Fruit fly (Drosophila melanogaster) whole organism, embryonic: ENCODE data around the gene aop.

Experiments
- Bteb2 ChIP-seq: fragments of 200-800 bp; sonication (Bioruptor generic); optimal IDR thresholded peaks from 2 replicates; lab custom pipeline; 2016; ENCODE audit warnings: missing biosample characterization, missing genetic modification characterization
- CG11560 ChIP-seq: fragments of 200-800 bp; sonication (Bioruptor generic); IDR thresholded peaks from 3 replicates; pipeline ENCODE4 v1.3.6; 2022; ENCODE audit warnings: missing biosample characterization, missing genetic modification characterization
- CG12659 ChIP-seq: fragments of 200-800 bp; sonication (Bioruptor generic); optimal IDR thresholded peaks from 3 replicates; lab custom pipeline; 2017; ENCODE audit warnings: mild to moderate bottlenecking, missing biosample characterization, missing genetic modification reagents, missing genetic modification characterization
- CG14667 ChIP-seq: fragments of 200-800 bp; sonication (Bioruptor generic); IDR thresholded peaks from 2 replicates; pipeline ENCODE4 v1.3.6; 2022; ENCODE audit warnings: missing biosample characterization, missing genetic modification characterization
- CG15696 ChIP-seq: fragments of 200-800 bp; sonication (Bioruptor generic); optimal IDR thresholded peaks from 2 replicates; lab custom pipeline; 2019; ENCODE audit warnings: missing biosample characterization, mild to moderate bottlenecking, missing genetic modification characterization, moderate library complexity
- CG1603 ChIP-seq: fragments of 200-800 bp; sonication (Bioruptor generic); optimal IDR thresholded peaks from 2 replicates; lab custom pipeline; 2019; ENCODE audit warnings: missing biosample characterization, mild to moderate bottlenecking, missing genetic modification characterization, moderate library complexity
- CG1647 ChIP-seq: fragments of 200-800 bp; sonication (Bioruptor generic); optimal IDR thresholded peaks from 3 replicates; lab custom pipeline; 2016; ENCODE audit warnings: missing biosample characterization, missing genetic modification characterization
- CG18619 ChIP-seq: fragments of 200-800 bp; sonication (Bioruptor generic); optimal IDR thresholded peaks from 3 replicates; lab custom pipeline; 2017; ENCODE audit warnings: missing biosample characterization, mild to moderate bottlenecking, missing genetic modification characterization
- CG2202 ChIP-seq: fragments of 200-800 bp; sonication (Bioruptor generic); optimal IDR thresholded peaks from 2 replicates; lab custom pipeline; 2018; ENCODE audit warnings: missing biosample characterization, mild to moderate bottlenecking, missing genetic modification characterization
- CG31365 ChIP-seq: fragments of 200-800 bp; sonication (Bioruptor generic); optimal IDR thresholded peaks from 2 replicates; lab custom pipeline; 2018; ENCODE audit warnings: missing biosample characterization, mild to moderate bottlenecking, missing genetic modification characterization
- CG42726 ChIP-seq: fragments of 200-800 bp; sonication (Bioruptor generic); IDR thresholded peaks from 2 replicates; pipeline ENCODE4 v1.3.6; 2022; ENCODE audit warnings: missing biosample characterization, missing genetic modification characterization; ENCODE audit not compliant: partially characterized antibody
- CG4282 ChIP-seq: fragments of 200-800 bp; sonication (Bioruptor generic); optimal IDR thresholded peaks from 2 replicates; lab custom pipeline; 2016; ENCODE audit warnings: missing biosample characterization, missing genetic modification characterization
- CG4854 ChIP-seq: fragments of 200-800 bp; sonication (Bioruptor generic); optimal IDR thresholded peaks from 2 replicates; lab custom pipeline; 2016; ENCODE audit warnings: missing biosample characterization, missing genetic modification characterization, inconsistent platforms
- CG6654 ChIP-seq: fragments of 200-800 bp; sonication (Bioruptor generic); optimal IDR thresholded peaks from 2 replicates; lab custom pipeline; 2017; ENCODE audit warnings: missing biosample characterization, mild to moderate bottlenecking, missing genetic modification characterization
- CG7786 ChIP-seq: fragments of 200-800 bp; sonication (Bioruptor generic); optimal IDR thresholded peaks from 2 replicates; lab custom pipeline; 2016; ENCODE audit warnings: missing biosample characterization, missing genetic modification characterization
- CG7928 ChIP-seq: fragments of 200-800 bp; sonication (Bioruptor generic); optimal IDR thresholded peaks from 2 replicates; lab custom pipeline; 2017; ENCODE audit warnings: missing biosample characterization, mild to moderate bottlenecking, missing genetic modification characterization
- CG9932 ChIP-seq: fragments of 200-800 bp; sonication (Bioruptor generic); IDR thresholded peaks from 2 replicates; pipeline ENCODE4 v1.3.6; 2022; ENCODE audit warnings: missing biosample characterization, missing genetic modification characterization
- Elba2 ChIP-seq: fragments of 200-800 bp; sonication (Bioruptor generic); optimal IDR thresholded peaks from 3 replicates; lab custom pipeline; 2016; ENCODE audit warnings: missing biosample characterization, missing genetic modification characterization
- Gsc ChIP-seq: fragments of 200-800 bp; sonication (Bioruptor generic); IDR thresholded peaks from 2 replicates; pipeline ENCODE4 v1.3.6; 2022; ENCODE audit warnings: missing biosample characterization, missing genetic modification characterization
- H15 ChIP-seq: fragments of 200-800 bp; sonication (Bioruptor generic); IDR thresholded peaks from 3 replicates; pipeline ENCODE4 v1.3.6; 2022; ENCODE audit warnings: missing biosample characterization, missing genetic modification characterization
- H2.0 ChIP-seq: fragments of 200-800 bp; sonication (Bioruptor generic); IDR thresholded peaks from 2 replicates; pipeline ENCODE4 v1.3.6; 2022; ENCODE audit warnings: missing biosample characterization, missing genetic modification characterization
- Hey ChIP-seq: fragments of 200-800 bp; sonication (Bioruptor generic); optimal IDR thresholded peaks from 3 replicates; lab custom pipeline; 2018; ENCODE audit warnings: missing biosample characterization, mild to moderate bottlenecking, missing genetic modification characterization
- Hr39 ChIP-seq: fragments of >200 bp; optimal IDR thresholded peaks from 2 replicates; lab custom pipeline; 2017
- Hr78 ChIP-seq, 2 experiments: fragments of 200-800 bp in 1 of 2; fragments of >200 bp in 1 of 2; sonication (Bioruptor generic) in 1 of 2; optimal IDR thresholded peaks; 2 replicates each; lab custom pipeline; 2017 to 2019; ENCODE audit warnings: missing biosample characterization in 2 of 2, missing genetic modification characterization in 2 of 2, mild to moderate bottlenecking in 1 of 2, moderate library complexity in 1 of 2
- MBD-R2 ChIP-seq: fragments of 200-800 bp; sonication (Bioruptor generic); IDR thresholded peaks from 2 replicates; pipeline ENCODE4 v1.3.6; 2022; ENCODE audit warnings: missing biosample characterization, missing genetic modification characterization
- MESR4 ChIP-seq: fragments of 200-800 bp; sonication (Bioruptor generic); optimal IDR thresholded peaks from 2 replicates; lab custom pipeline; 2018; ENCODE audit warnings: missing biosample characterization, mild to moderate bottlenecking, missing genetic modification characterization, moderate library complexity
- NfI ChIP-seq: fragments of 200-800 bp; sonication (Bioruptor generic); optimal IDR thresholded peaks from 3 replicates; lab custom pipeline; 2018; ENCODE audit warnings: missing biosample characterization, mild to moderate bottlenecking, missing genetic modification characterization, moderate library complexity
- Sox100B ChIP-seq: fragments of 200-800 bp; sonication (Bioruptor generic); optimal IDR thresholded peaks from 3 replicates; lab custom pipeline; 2018; ENCODE audit warnings: missing biosample characterization, mild to moderate bottlenecking, missing genetic modification characterization
- ab ChIP-seq: fragments of 200-800 bp; sonication (Bioruptor generic); optimal IDR thresholded peaks from 2 replicates; lab custom pipeline; 2016; ENCODE audit warnings: missing biosample characterization, missing genetic modification characterization
- bigmax ChIP-seq: fragments of 200-800 bp; sonication (Bioruptor generic); optimal IDR thresholded peaks from 2 replicates; lab custom pipeline; 2018; ENCODE audit warnings: missing biosample characterization, mild to moderate bottlenecking, missing genetic modification characterization
- chif ChIP-seq, 2 experiments: fragments of 200-800 bp; sonication (Bioruptor generic); optimal IDR thresholded peaks; 3 replicates each; lab custom pipeline; 2016; ENCODE audit warnings: missing biosample characterization in 2 of 2, missing genetic modification characterization in 2 of 2
- cwo ChIP-seq: fragments of 200-800 bp; sonication (Bioruptor generic); optimal IDR thresholded peaks from 3 replicates; lab custom pipeline; 2017; ENCODE audit warnings: missing biosample characterization, missing genetic modification characterization, mild to moderate bottlenecking, moderate library complexity, missing genetic modification reagents
- disco-r ChIP-seq: fragments of 200-800 bp; sonication (Bioruptor generic); optimal IDR thresholded peaks from 2 replicates; lab custom pipeline; 2016; ENCODE audit warnings: missing biosample characterization, missing genetic modification characterization
- fru ChIP-seq: fragments of >200 bp; optimal IDR thresholded peaks from 2 replicates; lab custom pipeline; 2017
- gem ChIP-seq: fragments of 200-800 bp; sonication (Bioruptor generic); optimal IDR thresholded peaks from 2 replicates; lab custom pipeline; 2019; ENCODE audit warnings: missing biosample characterization, mild to moderate bottlenecking, missing genetic modification characterization, moderate library complexity
- grn ChIP-seq: fragments of 200-800 bp; sonication (Bioruptor generic); optimal IDR thresholded peaks from 3 replicates; lab custom pipeline; 2017; ENCODE audit warnings: missing biosample characterization, missing genetic modification characterization
- gro ChIP-seq: fragments of 200-800 bp; sonication (Bioruptor generic); optimal IDR thresholded peaks from 2 replicates; lab custom pipeline; 2016; ENCODE audit warnings: missing biosample characterization, missing genetic modification characterization
- hkb ChIP-seq, 2 experiments: fragments of 200-800 bp in 1 of 2; fragments of >200 bp in 1 of 2; sonication (Bioruptor generic) in 1 of 2; IDR thresholded peaks in 1 of 2; optimal IDR thresholded peaks in 1 of 2; 2 replicates each; pipeline versions ENCODE4 v1.3.6 to Lab custom; 2017 to 2022; ENCODE audit warnings: missing biosample characterization in 1 of 2, missing genetic modification characterization in 1 of 2
- ken ChIP-seq: fragments of 200-800 bp; sonication (Bioruptor generic); IDR thresholded peaks from 3 replicates; pipeline ENCODE4 v1.3.6; 2022; ENCODE audit warnings: missing biosample characterization, missing genetic modification characterization
- klu ChIP-seq: fragments of 200-800 bp; sonication (Bioruptor generic); IDR thresholded peaks from 2 replicates; pipeline ENCODE4 v1.3.6; 2022; ENCODE audit warnings: missing biosample characterization, missing genetic modification characterization
- nmo ChIP-seq: fragments of 200-800 bp; sonication (Bioruptor generic); optimal IDR thresholded peaks from 2 replicates; lab custom pipeline; 2018; ENCODE audit warnings: missing biosample characterization, mild to moderate bottlenecking, missing genetic modification characterization, moderate library complexity
- nom ChIP-seq: fragments of 200-800 bp; sonication (Bioruptor generic); optimal IDR thresholded peaks from 2 replicates; lab custom pipeline; 2017; ENCODE audit warnings: missing biosample characterization, missing genetic modification characterization, mild to moderate bottlenecking, moderate library complexity, missing genetic modification reagents
- peb ChIP-seq: fragments of 200-800 bp; sonication (Bioruptor generic); IDR thresholded peaks from 2 replicates; pipeline ENCODE4 v1.3.6; 2022; ENCODE audit warnings: missing biosample characterization, missing genetic modification characterization
- repo ChIP-seq: fragments of 200-800 bp; sonication (Bioruptor generic); optimal IDR thresholded peaks from 2 replicates; lab custom pipeline; 2016; ENCODE audit warnings: missing biosample characterization, missing genetic modification characterization
- rib ChIP-seq: fragments of 200-800 bp; sonication (Bioruptor generic); IDR thresholded peaks from 2 replicates; pipeline ENCODE4 v1.3.6; 2022; ENCODE audit warnings: missing biosample characterization, missing genetic modification characterization
- slbo ChIP-seq: fragments of 200-800 bp; sonication (Bioruptor generic); IDR thresholded peaks from 2 replicates; pipeline ENCODE4 v1.3.6; 2022; ENCODE audit warnings: missing biosample characterization, missing genetic modification characterization
- tll ChIP-seq, 2 experiments: fragments of 200-800 bp in 1 of 2; fragments of >200 bp in 1 of 2; sonication (Bioruptor generic) in 1 of 2; optimal IDR thresholded peaks; 2 replicates each; lab custom pipeline; 2017 to 2019; ENCODE audit warnings: missing biosample characterization in 2 of 2, missing genetic modification characterization in 2 of 2, mild to moderate bottlenecking in 1 of 2, moderate library complexity in 1 of 2
- vnd ChIP-seq: fragments of 200-800 bp; sonication (Bioruptor generic); IDR thresholded peaks from 3 replicates; pipeline ENCODE4 v1.3.6; 2022; ENCODE audit warnings: missing biosample characterization, missing genetic modification characterization; ENCODE audit not compliant: partially characterized antibody
- yki ChIP-seq: fragments of >200 bp; optimal IDR thresholded peaks from 3 replicates; lab custom pipeline; 2018
- z ChIP-seq: fragments of 200-800 bp; sonication (Bioruptor generic); IDR thresholded peaks from 3 replicates; pipeline ENCODE4 v1.3.6; 2022; ENCODE audit warnings: missing biosample characterization, missing genetic modification characterization
- zfh1 ChIP-seq: fragments of 200-800 bp; sonication (Bioruptor generic); IDR thresholded peaks from 3 replicates; pipeline ENCODE4 v1.3.6; 2022; ENCODE audit warnings: missing biosample characterization, missing genetic modification characterization

Gene aop

DNA sequence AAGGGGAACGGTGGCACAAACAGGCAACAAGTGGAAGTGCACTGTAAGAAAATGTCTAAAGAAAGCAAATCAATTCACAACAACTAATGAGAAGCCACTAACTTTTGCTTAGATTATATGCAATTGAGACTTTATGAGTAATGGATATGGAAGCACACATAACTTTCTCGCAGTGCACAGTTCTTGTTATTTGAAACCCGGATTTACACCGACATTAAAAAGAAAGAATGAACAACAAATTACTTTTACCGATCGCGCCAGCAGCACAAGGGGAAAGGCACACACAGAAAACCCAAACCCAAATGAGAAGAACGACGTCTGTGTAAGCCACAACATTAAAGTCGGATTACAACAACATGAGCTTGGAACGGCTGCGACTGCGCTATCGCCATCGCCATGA, 10.5 kb upstream of the aop start (continued):
- TF ChIP-seq hkb (optimal IDR thresholded peaks at IDR 0.05; lab: Kevin White, UChicago): no peak
- peak; percentile 60 for TF ChIP-seq hkb (GFP tag; IDR thresholded peaks at IDR 0.05; lab: Robert Waterston, UW)
- no peak for TF ChIP-seq disco-r
- no peak for TF ChIP-seq gro (GFP tag; lab: Kevin White, UChicago)
- no peak for TF ChIP-seq bigmax
- peak; percentile 27 for TF ChIP-seq NfI (GFP tag; lab: Kevin White, UChicago)
- TF ChIP-seq slbo (GFP tag; lab: Robert Waterston, UW): no peak
- no peak for TF ChIP-seq CG9932 (GFP tag; lab: Robert Waterston, UW)
- no peak for TF ChIP-seq Bteb2
- TF ChIP-seq peb (GFP tag; lab: Robert Waterston, UW): peak; percentile 42; the same call in 1 of the 2 replicates
- peak; percentile 53 for TF ChIP-seq Sox100B (GFP tag; lab: Kevin White, UChicago)
- TF ChIP-seq H2.0 (GFP tag; lab: Robert Waterston, UW): peak; percentile 44; the same call in 1 of the 2 replicates
- peak; percentile 31 for TF ChIP-seq CG4282
- no peak for TF ChIP-seq rib (GFP tag; lab: Robert Waterston, UW)
- TF ChIP-seq CG6654 (GFP tag; lab: Kevin White, UChicago): peak; percentile 28
- no peak for TF ChIP-seq MBD-R2 (GFP tag; lab: Robert Waterston, UW)
- TF ChIP-seq CG12659 (GFP tag; lab: Kevin White, UChicago): peak; percentile 6
- no peak for TF ChIP-seq Hr39 (lab: Kevin White, UChicago)
- no peak for TF ChIP-seq CG4854 (GFP tag; lab: Kevin White, UChicago)
- peak; percentile 52; the same call in 1 of the 2 replicates for TF ChIP-seq CG14667 (GFP tag; lab: Robert Waterston, UW)
- TF ChIP-seq ab (GFP tag; lab: Kevin White, UChicago): peak; percentile 11
- no peak for TF ChIP-seq tll (GFP tag; optimal IDR thresholded peaks at IDR 0.05; lab: Kevin White, UChicago)
- TF ChIP-seq z (GFP tag; lab: Robert Waterston, UW): no peak
- TF ChIP-seq CG42726 (GFP tag; lab: Robert Waterston, UW): no peak
- TF ChIP-seq nom (GFP tag; lab: Kevin White, UChicago): peak; percentile 10
- peak; percentile 80 for TF ChIP-seq nmo
- peak; percentile 47 for TF ChIP-seq CG18619 (GFP tag; lab: Kevin White, UChicago)
- no peak for TF ChIP-seq cwo
- TF ChIP-seq CG11560: no peak
- TF ChIP-seq yki (lab: Kevin White, UChicago): no peak
- peak; percentile 20 for TF ChIP-seq CG7786
- no peak for TF ChIP-seq Elba2
- peak; percentile 50 to 89 for TF ChIP-seq chif (GFP tag; optimal IDR thresholded peaks at IDR 0.05; lab: Kevin White, UChicago)
- peak; percentile 14 for TF ChIP-seq CG31365 (tag; lab: Kevin White, UChicago)
- no peak for TF ChIP-seq CG7928 (GFP tag; lab: Kevin White, UChicago)
- TF ChIP-seq MESR4 (GFP tag; lab: Kevin White, UChicago): no peak
- TF ChIP-seq CG1647: no peak
- TF ChIP-seq klu (GFP tag; lab: Robert Waterston, UW): no peak
- peak; percentile 88 for TF ChIP-seq CG1603 (tag; lab: Kevin White, UChicago)
- TF ChIP-seq grn: no peak
- TF ChIP-seq ken (GFP tag; lab: Robert Waterston, UW): 0 out of 3 replicates have a peak, but pooled peaks have one; percentile 17
- no peak for TF ChIP-seq vnd (GFP tag; lab: Robert Waterston, UW)
- TF ChIP-seq zfh1 (GFP tag; lab: Robert Waterston, UW): peak; percentile 91
- peak in 1 of 2 experiments; percentile 15 for TF ChIP-seq Hr78 (GFP tag; optimal IDR thresholded peaks at IDR 0.05; lab: Kevin White, UChicago)
- peak; percentile 55 for TF ChIP-seq repo (GFP tag; lab: Kevin White, UChicago)
- TF ChIP-seq Gsc (GFP tag; lab: Robert Waterston, UW): no peak
- peak; percentile 84 for TF ChIP-seq gem
- peak; percentile 88 for TF ChIP-seq CG2202 (tag; lab: Kevin White, UChicago)
- peak; percentile 72 for TF ChIP-seq H15 (GFP tag; lab: Robert Waterston, UW)
- TF ChIP-seq fru (lab: Kevin White, UChicago): no peak
- peak; percentile 68 for TF ChIP-seq CG15696 (tag; lab: Kevin White, UChicago)
- no peak for TF ChIP-seq Hey (tag; lab: Kevin White, UChicago)
